Fruit fly (Drosophila melanogaster) whole organism, embryonic: ENCODE measurements around the gene CG32708.

Experiments
- CG12942 ChIP-seq: fragments of 200-800 bp; sonication (Bioruptor generic); optimal IDR thresholded peaks from 3 replicates; lab custom pipeline; 2016; ENCODE audit warnings: missing biosample characterization, missing genetic modification characterization
- CG13123 ChIP-seq: fragments of 200-800 bp; sonication (Bioruptor generic); optimal IDR thresholded peaks from 2 replicates; lab custom pipeline; 2016; ENCODE audit warnings: missing biosample characterization, missing genetic modification characterization
- CG13624 ChIP-seq: fragments of 200-800 bp; sonication (Bioruptor generic); optimal IDR thresholded peaks from 2 replicates; lab custom pipeline; 2016; ENCODE audit warnings: missing biosample characterization, missing genetic modification characterization
- CG15696 ChIP-seq: fragments of 200-800 bp; sonication (Bioruptor generic); optimal IDR thresholded peaks from 2 replicates; lab custom pipeline; 2019; ENCODE audit warnings: missing biosample characterization, mild to moderate bottlenecking, missing genetic modification characterization, moderate library complexity
- CG18764 ChIP-seq: fragments of 200-800 bp; sonication (Bioruptor generic); optimal IDR thresholded peaks from 3 replicates; lab custom pipeline; 2016; ENCODE audit warnings: missing biosample characterization, missing genetic modification characterization
- CG2678 ChIP-seq: fragments of 200-800 bp; sonication (Bioruptor generic); optimal IDR thresholded peaks from 3 replicates; lab custom pipeline; 2019; ENCODE audit warnings: missing biosample characterization, mild to moderate bottlenecking, missing genetic modification characterization, moderate library complexity
- CG2889 ChIP-seq: fragments of 200-800 bp; sonication (Bioruptor generic); IDR thresholded peaks from 3 replicates; pipeline ENCODE4 v1.3.6; 2022; ENCODE audit warnings: missing biosample characterization, missing genetic modification characterization
- CG31388 ChIP-seq: fragments of 200-800 bp; sonication (Bioruptor generic); optimal IDR thresholded peaks from 2 replicates; lab custom pipeline; 2016; ENCODE audit warnings: missing biosample characterization, missing genetic modification characterization
- CG5245 ChIP-seq: fragments of 200-800 bp; sonication (Bioruptor generic); optimal IDR thresholded peaks from 3 replicates; lab custom pipeline; 2016; ENCODE audit warnings: missing biosample characterization, missing genetic modification characterization
- CG6254 ChIP-seq: fragments of 200-800 bp; sonication (Bioruptor generic); optimal IDR thresholded peaks from 3 replicates; lab custom pipeline; 2017; ENCODE audit warnings: mild to moderate bottlenecking, missing biosample characterization, missing genetic modification reagents, missing genetic modification characterization
- CG8924 ChIP-seq: fragments of 200-800 bp; optimal IDR thresholded peaks from 3 replicates; lab custom pipeline; 2019; ENCODE audit warnings: missing biosample characterization, mild to moderate bottlenecking, missing genetic modification characterization, moderate library complexity
- CTCF ChIP-seq: fragments of 200-800 bp; sonication (Bioruptor generic); optimal IDR thresholded peaks from 2 replicates; lab custom pipeline; 2017; ENCODE audit warnings: missing biosample characterization, mild to moderate bottlenecking, missing genetic modification characterization, moderate library complexity
- Dip3 ChIP-seq: fragments of 200-800 bp; sonication (Bioruptor generic); optimal IDR thresholded peaks from 3 replicates; lab custom pipeline; 2016; ENCODE audit warnings: missing biosample characterization, missing genetic modification characterization
- Doc2 ChIP-seq: fragments of 200-800 bp; sonication (Bioruptor generic); IDR thresholded peaks from 2 replicates; pipeline ENCODE4 v1.3.6; 2022; ENCODE audit warnings: missing biosample characterization, missing genetic modification characterization
- Doc3 ChIP-seq: fragments of 200-800 bp; sonication (Bioruptor generic); IDR thresholded peaks from 3 replicates; pipeline ENCODE4 v1.3.6; 2022; ENCODE audit warnings: missing biosample characterization, missing genetic modification characterization; ENCODE audit not compliant: partially characterized antibody
- Drgx ChIP-seq: fragments of 200-800 bp; sonication (Bioruptor generic); IDR thresholded peaks from 2 replicates; pipeline ENCODE4 v1.3.6; 2022; ENCODE audit warnings: missing biosample characterization, missing genetic modification characterization
- Ets65A ChIP-seq: fragments of 200-800 bp; sonication (Bioruptor generic); peaks from one replicate; lab custom pipeline; 2016; ENCODE audit warnings: missing biosample characterization, missing genetic modification characterization
- Fer1 ChIP-seq: fragments of 200-800 bp; sonication (Bioruptor generic); optimal IDR thresholded peaks from 2 replicates; lab custom pipeline; 2017; ENCODE audit warnings: missing biosample characterization, mild to moderate bottlenecking, missing genetic modification characterization
- Fer2 ChIP-seq: fragments of 200-800 bp; sonication (Bioruptor generic); optimal IDR thresholded peaks from 2 replicates; lab custom pipeline; 2018; ENCODE audit warnings: missing biosample characterization, mild to moderate bottlenecking, missing genetic modification characterization, moderate library complexity
- Hr39 ChIP-seq: fragments of >200 bp; optimal IDR thresholded peaks from 2 replicates; lab custom pipeline; 2017
- Myb ChIP-seq: fragments of 200-800 bp; sonication (Bioruptor generic); optimal IDR thresholded peaks from 2 replicates; lab custom pipeline; 2016; ENCODE audit warnings: missing biosample characterization, missing genetic modification characterization
- Nf-YA ChIP-seq: fragments of 200-800 bp; sonication (Bioruptor generic); IDR thresholded peaks from 2 replicates; pipeline ENCODE4 v1.3.6; 2022; ENCODE audit warnings: missing biosample characterization, missing genetic modification characterization
- Opbp ChIP-seq: fragments of 200-800 bp; sonication (Bioruptor generic); IDR thresholded peaks from 3 replicates; pipeline ENCODE4 v1.3.6; 2022; ENCODE audit warnings: missing biosample characterization, missing genetic modification characterization; ENCODE audit not compliant: partially characterized antibody
- Vsx1 ChIP-seq: fragments of 200-800 bp; sonication (Bioruptor generic); optimal IDR thresholded peaks from 2 replicates; lab custom pipeline; 2017; ENCODE audit warnings: missing biosample characterization, mild to moderate bottlenecking, missing genetic modification characterization, missing genetic modification reagents
- btn ChIP-seq: fragments of 200-800 bp; sonication (Bioruptor generic); optimal IDR thresholded peaks from 2 replicates; lab custom pipeline; 2016; ENCODE audit warnings: missing biosample characterization, missing genetic modification characterization
- ci ChIP-seq: fragments of 200-800 bp; sonication (Bioruptor generic); IDR thresholded peaks from 3 replicates; pipeline ENCODE4 v1.3.6; 2022; ENCODE audit warnings: missing biosample characterization, missing genetic modification characterization
- crc ChIP-seq: fragments of 200-800 bp; sonication (Bioruptor generic); optimal IDR thresholded peaks from 2 replicates; lab custom pipeline; 2016; ENCODE audit warnings: missing biosample characterization, missing genetic modification characterization
- dmrt11E ChIP-seq: fragments of 200-800 bp; sonication (Bioruptor generic); optimal IDR thresholded peaks from 3 replicates; lab custom pipeline; 2018; ENCODE audit warnings: missing biosample characterization, mild to moderate bottlenecking, missing genetic modification characterization, moderate library complexity
- dpn ChIP-seq, 2 experiments: fragments of 200-800 bp; sonication (Bioruptor generic); optimal IDR thresholded peaks; 3 replicates each; lab custom pipeline; 2016; ENCODE audit warnings: missing biosample characterization in 2 of 2, missing genetic modification characterization in 2 of 2
- gce ChIP-seq: fragments of 200-800 bp; sonication (Bioruptor generic); IDR thresholded peaks from 3 replicates; pipeline ENCODE4 v1.3.6; 2022; ENCODE audit warnings: missing biosample characterization, missing genetic modification characterization
- gfzf ChIP-seq: fragments of 200-800 bp; sonication (Bioruptor generic); optimal IDR thresholded peaks from 2 replicates; lab custom pipeline; 2016; ENCODE audit warnings: missing biosample characterization, mild to moderate bottlenecking, missing genetic modification characterization, moderate library complexity
- hb ChIP-seq: fragments of 200-800 bp; sonication (Bioruptor generic); IDR thresholded peaks from 3 replicates; pipeline ENCODE4 v1.3.6; 2022; ENCODE audit warnings: missing biosample characterization, missing genetic modification characterization; ENCODE audit not compliant: partially characterized antibody
- ind ChIP-seq: fragments of 200-800 bp; sonication (Bioruptor generic); optimal IDR thresholded peaks from 3 replicates; lab custom pipeline; 2016; ENCODE audit warnings: missing biosample characterization, missing genetic modification characterization
- klu ChIP-seq: fragments of 200-800 bp; sonication (Bioruptor generic); IDR thresholded peaks from 2 replicates; pipeline ENCODE4 v1.3.6; 2022; ENCODE audit warnings: missing biosample characterization, missing genetic modification characterization
- lov ChIP-seq, 2 experiments: fragments of 200-800 bp in 1 of 2; fragments of >200 bp in 1 of 2; sonication (Bioruptor generic) in 1 of 2; IDR thresholded peaks in 1 of 2; optimal IDR thresholded peaks in 1 of 2; 2 replicates in 1 of 2; 3 replicates in 1 of 2; pipeline versions ENCODE4 v1.3.6 to Lab custom; 2017 to 2022; ENCODE audit warnings: missing biosample characterization in 1 of 2, missing genetic modification characterization in 1 of 2
- maf-S ChIP-seq: fragments of 200-800 bp; sonication (Bioruptor generic); optimal IDR thresholded peaks from 2 replicates; lab custom pipeline; 2016; ENCODE audit warnings: missing biosample characterization, missing genetic modification characterization
- mld ChIP-seq: fragments of 200-800 bp; sonication (Bioruptor generic); IDR thresholded peaks from 3 replicates; pipeline ENCODE4 v1.3.6; 2022; ENCODE audit warnings: missing biosample characterization, missing genetic modification characterization; ENCODE audit not compliant: partially characterized antibody
- pum ChIP-seq: fragments of 200-800 bp; sonication (Bioruptor generic); optimal IDR thresholded peaks from 2 replicates; lab custom pipeline; 2016; ENCODE audit warnings: missing biosample characterization, missing genetic modification characterization
- ranshi ChIP-seq: fragments of 200-800 bp; sonication (Bioruptor generic); IDR thresholded peaks from 2 replicates; pipeline ENCODE4 v1.3.6; 2022; ENCODE audit warnings: missing biosample characterization, missing genetic modification characterization
- rib ChIP-seq: fragments of 200-800 bp; sonication (Bioruptor generic); IDR thresholded peaks from 2 replicates; pipeline ENCODE4 v1.3.6; 2022; ENCODE audit warnings: missing biosample characterization, missing genetic modification characterization
- run ChIP-seq: fragments of 200-800 bp; sonication (Bioruptor generic); optimal IDR thresholded peaks from 3 replicates; lab custom pipeline; 2018; ENCODE audit warnings: missing biosample characterization, mild to moderate bottlenecking, missing genetic modification characterization
- salm ChIP-seq: fragments of 200-800 bp; sonication (Bioruptor generic); optimal IDR thresholded peaks from 2 replicates; lab custom pipeline; 2018; ENCODE audit warnings: missing biosample characterization, mild to moderate bottlenecking, missing genetic modification characterization
- sd ChIP-seq: fragments of 200-800 bp; sonication (Bioruptor generic); optimal IDR thresholded peaks from 3 replicates; lab custom pipeline; 2018; ENCODE audit warnings: missing biosample characterization, mild to moderate bottlenecking, missing genetic modification characterization, moderate library complexity
- sens-2 ChIP-seq: fragments of 200-800 bp; sonication (Bioruptor generic); IDR thresholded peaks from 2 replicates; pipeline ENCODE4 v1.3.6; 2022; ENCODE audit warnings: missing biosample characterization, missing genetic modification characterization
- sima ChIP-seq: fragments of 200-800 bp; sonication (Bioruptor generic); optimal IDR thresholded peaks from 2 replicates; lab custom pipeline; 2016; ENCODE audit warnings: missing biosample characterization, missing genetic modification characterization
- so ChIP-seq: fragments of 200-800 bp; sonication (Bioruptor generic); IDR thresholded peaks from 3 replicates; pipeline ENCODE4 v1.3.6; 2022; ENCODE audit warnings: missing biosample characterization, missing genetic modification characterization
- toy ChIP-seq: fragments of 200-800 bp; sonication (Bioruptor generic); IDR thresholded peaks from 2 replicates; pipeline ENCODE4 v1.3.6; 2022; ENCODE audit warnings: missing biosample characterization, missing genetic modification characterization
- trem ChIP-seq: fragments of 200-800 bp; optimal IDR thresholded peaks from 3 replicates; lab custom pipeline; 2019; ENCODE audit warnings: missing biosample characterization, mild to moderate bottlenecking, missing genetic modification characterization, moderate library complexity
- tup ChIP-seq: fragments of 200-800 bp; sonication (Bioruptor generic); optimal IDR thresholded peaks from 2 replicates; lab custom pipeline; 2016; ENCODE audit warnings: missing biosample characterization, mild to moderate bottlenecking, missing genetic modification characterization, moderate library complexity
- vnd ChIP-seq: fragments of 200-800 bp; sonication (Bioruptor generic); IDR thresholded peaks from 3 replicates; pipeline ENCODE4 v1.3.6; 2022; ENCODE audit warnings: missing biosample characterization, missing genetic modification characterization; ENCODE audit not compliant: partially characterized antibody
- zen ChIP-seq: fragments of 200-800 bp; sonication (Bioruptor generic); optimal IDR thresholded peaks from 3 replicates; lab custom pipeline; 2018; ENCODE audit warnings: missing biosample characterization, mild to moderate bottlenecking, missing genetic modification characterization, moderate library complexity

CG32708 gene

dm6 chrX:9118961-9119633 is 33.4 kb downstream of the CG32708 start (continued):
- TF ChIP-seq zen (tag; lab: Kevin White, UChicago) (no peak), CG13123 (GFP tag; lab: Kevin White, UChicago) (no peak), CTCF (GFP tag; lab: Kevin White, UChicago) (no peak), dmrt11E (tag; lab: Kevin White, UChicago) (no peak), klu (GFP tag; lab: Robert Waterston, UW) (no peak), vnd (no peak), CG5245 (GFP tag; lab: Kevin White, UChicago) (no peak), hb (GFP tag; lab: Robert Waterston, UW) (no peak), Vsx1 (GFP tag; lab: Kevin White, UChicago) (no peak), Opbp (GFP tag; lab: Robert Waterston, UW) (no peak), Doc3 (GFP tag; lab: Robert Waterston, UW) (no peak), Nf-YA (GFP tag; lab: Robert Waterston, UW) (no peak), btn (no peak), crc (GFP tag; lab: Kevin White, UChicago) (no peak), maf-S (GFP tag; lab: Kevin White, UChicago) (no peak), rib (no peak), CG12942 (GFP tag; lab: Kevin White, UChicago) (no peak), Ets65A (GFP tag; lab: Kevin White, UChicago) (no peak), ind (GFP tag; lab: Kevin White, UChicago) (peak; percentile 49), salm (no peak), gfzf (GFP tag; lab: Kevin White, UChicago) (no peak), Myb (GFP tag; lab: Kevin White, UChicago) (no peak), ranshi (GFP tag; lab: Robert Waterston, UW) (0 out of 2 replicates have a peak, but pooled peaks have one; percentile 13), CG13624 (no peak), sens-2 (no peak), run (tag; lab: Kevin White, UChicago) (no peak), tup (GFP tag; lab: Kevin White, UChicago) (no peak), dpn (GFP tag; optimal IDR thresholded peaks at IDR 0.05; lab: Kevin White, UChicago) (peak in 1 of 2 experiments; percentile 35), CG31388 (GFP tag; lab: Kevin White, UChicago) (no peak), Fer1 (peak; percentile 59), toy (no peak), CG18764 (no peak), gce (GFP tag; lab: Robert Waterston, UW) (no peak), ci (GFP tag; lab: Robert Waterston, UW) (peak; percentile 49; the same call in 1 of the 3 replicates), mld (GFP tag; lab: Robert Waterston, UW) (no peak), CG2889 (GFP tag; lab: Robert Waterston, UW) (no peak), sd (tag; lab: Kevin White, UChicago) (no peak), sima (no peak), Dip3 (no peak), lov (optimal IDR thresholded peaks at IDR 0.05; lab: Kevin White, UChicago) (no peak), lov (GFP tag; IDR thresholded peaks at IDR 0.05; lab: Robert Waterston, UW) (no peak), pum (GFP tag; lab: Kevin White, UChicago) (no peak), trem (tag; lab: Kevin White, UChicago) (peak; percentile 29), so (GFP tag; lab: Robert Waterston, UW) (peak; percentile 32; the same call in 1 of the 3 replicates), Fer2 (tag; lab: Kevin White, UChicago) (no peak), Hr39 (lab: Kevin White, UChicago) (no peak), CG2678 (tag; lab: Kevin White, UChicago) (peak; percentile 80), CG15696 (tag; lab: Kevin White, UChicago) (peak; percentile 5), CG6254 (GFP tag; lab: Kevin White, UChicago) (no peak), Doc2 (GFP tag; lab: Robert Waterston, UW) (no peak), CG8924 (no peak), Drgx (no peak)
